Fruit fly (Drosophila melanogaster): ENCODE data around the gene Dref.

Gene Dref

DNA sequence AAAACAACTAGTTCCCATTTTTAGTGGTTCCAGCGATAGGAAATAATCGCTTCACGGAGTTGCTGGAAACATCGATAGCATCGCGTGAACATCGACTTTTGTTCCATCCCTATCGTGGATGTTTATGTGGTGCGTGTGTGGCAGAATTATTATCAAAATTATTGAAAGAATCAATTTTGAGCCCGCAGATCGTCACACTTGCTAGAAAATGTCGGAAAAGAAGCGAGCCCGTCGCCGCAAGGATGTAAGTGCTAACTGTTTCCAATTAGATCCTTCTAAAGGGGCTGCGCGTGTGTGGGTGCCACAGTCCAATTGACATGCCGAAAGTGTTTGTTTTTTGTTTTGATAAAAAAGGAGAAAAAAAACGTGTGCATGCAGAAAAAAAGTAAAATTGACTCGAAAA is 42.3 kb upstream of the Dref start, which contains the start of gene Trp1 (continued):
- TF ChIP-seq CG6791 (GFP tag; IDR thresholded peaks at IDR 0.05; ENCODE audit: partially characterized antibody) (peak; percentile 97), hkb (optimal IDR thresholded peaks at IDR 0.05) (no peak), hkb (GFP tag; IDR thresholded peaks at IDR 0.05) (no peak), pita (GFP tag; optimal IDR thresholded peaks at IDR 0.05) (no peak), Ets97D (GFP tag; optimal IDR thresholded peaks at IDR 0.05) (peak; percentile 39), unc-4 (GFP tag; IDR thresholded peaks at IDR 0.05; ENCODE audit: partially characterized antibody) (peak; percentile 94), CG2678 (tag; optimal IDR thresholded peaks at IDR 0.05) (no peak), wor (GFP tag; IDR thresholded peaks at IDR 0.05) (no peak), HLH4C (GFP tag; IDR thresholded peaks at IDR 0.05; ENCODE audit: partially characterized antibody) (peak; percentile 87), CG15269 (tag; optimal IDR thresholded peaks at IDR 0.05) (no peak), CG32532 (GFP tag; IDR thresholded peaks at IDR 0.05) (peak; percentile 11; the same call in 1 of the 2 replicates), D (optimal IDR thresholded peaks at IDR 0.05) (no peak), D (GFP tag; optimal IDR thresholded peaks at IDR 0.05) (no peak), btn (GFP tag; optimal IDR thresholded peaks at IDR 0.05) (no peak), hb (GFP tag; IDR thresholded peaks at IDR 0.05; ENCODE audit: partially characterized antibody) (peak; percentile 91), otp (GFP tag; IDR thresholded peaks at IDR 0.05) (no peak), CG11247 (GFP tag; IDR thresholded peaks at IDR 0.05) (no peak), CG17359 (tag; optimal IDR thresholded peaks at IDR 0.05) (no peak), CG17186 (GFP tag; optimal IDR thresholded peaks at IDR 0.05) (no peak), CG4360 (GFP tag; IDR thresholded peaks at IDR 0.05) (no peak), CG2889 (GFP tag; IDR thresholded peaks at IDR 0.05) (no peak), aop (GFP tag; IDR thresholded peaks at IDR 0.05) (no peak), CG4707 (GFP tag; optimal IDR thresholded peaks at IDR 0.05) (no peak), p53 (GFP tag; optimal IDR thresholded peaks at IDR 0.05) (no peak), Abd-B (GFP tag; optimal IDR thresholded peaks at IDR 0.05) (peak; percentile 45), Nf-YB (GFP tag; optimal IDR thresholded peaks at IDR 0.05) (no peak), Sin3A (optimal IDR thresholded peaks at IDR 0.05) (peak; percentile 5), Doc3 (GFP tag; IDR thresholded peaks at IDR 0.05; ENCODE audit: partially characterized antibody) (peak; percentile 93), Bgb (GFP tag; IDR thresholded peaks at IDR 0.05; ENCODE audit: partially characterized antibody) (peak; percentile 98), lbe (GFP tag; optimal IDR thresholded peaks at IDR 0.05) (peak; percentile 10), CG9797 (GFP tag; optimal IDR thresholded peaks at IDR 0.05) (peak; percentile 15), CG10462 (GFP tag; optimal IDR thresholded peaks at IDR 0.05) (no peak), HmgD (GFP tag; optimal IDR thresholded peaks at IDR 0.05) (no peak), vvl (GFP tag; IDR thresholded peaks at IDR 0.05) (0 out of 2 replicates have a peak, but pooled peaks have one; percentile 21), zen2 (GFP tag; IDR thresholded peaks at IDR 0.05; ENCODE audit: partially characterized antibody) (peak; percentile 90; the same call in 2 of the 3 replicates), H15 (GFP tag; IDR thresholded peaks at IDR 0.05) (no peak), CG8388 (GFP tag; optimal IDR thresholded peaks at IDR 0.05) (no peak), bbx (GFP tag; IDR thresholded peaks at IDR 0.05; ENCODE audit: partially characterized antibody) (peak; percentile 98), toy (GFP tag; IDR thresholded peaks at IDR 0.05) (no peak), gro (GFP tag; optimal IDR thresholded peaks at IDR 0.05) (no peak), nerfin-1 (tag; optimal IDR thresholded peaks at IDR 0.05) (peak; percentile 55), CG3847 (GFP tag; IDR thresholded peaks at IDR 0.05) (no peak), jigr1 (GFP tag; IDR thresholded peaks at IDR 0.05) (no peak; the same call in 2 of the 3 replicates), row (GFP tag; IDR thresholded peaks at IDR 0.05) (peak; percentile 69), CG9932 (GFP tag; IDR thresholded peaks at IDR 0.05) (peak; percentile 47; the same call in 1 of the 2 replicates), jumu (GFP tag; optimal IDR thresholded peaks at IDR 0.05) (no peak), CG2120 (GFP tag; optimal IDR thresholded peaks at IDR 0.05) (no peak), YL-1 (GFP tag; optimal IDR thresholded peaks at IDR 0.05) (peak; percentile 73), nmo (GFP tag; optimal IDR thresholded peaks at IDR 0.05) (peak; percentile 15), CG14710 (tag; optimal IDR thresholded peaks at IDR 0.05) (peak; percentile 42), gt (GFP tag; IDR thresholded peaks at IDR 0.05) (no peak), Bteb2 (GFP tag; optimal IDR thresholded peaks at IDR 0.05) (no peak)

Data from whole organism, embryonic.